Fruit fly (Drosophila melanogaster) whole organism, prepupa: ENCODE measurements around the gene Lerp.
A peak's percentile ranks its signal among the peaks of the same experiment; 100 is the strongest.

Experiments
- CG10669 ChIP-seq: fragments of 200-800 bp; sonication (Bioruptor generic); optimal IDR thresholded peaks from 3 replicates; lab custom pipeline; 2018; ENCODE audit warnings: missing biosample characterization, mild to moderate bottlenecking, missing genetic modification characterization, moderate library complexity
- CG1621 ChIP-seq: fragments of 200-800 bp; sonication (Bioruptor generic); optimal IDR thresholded peaks from 3 replicates; lab custom pipeline; 2018; ENCODE audit warnings: missing biosample characterization, mild to moderate bottlenecking, missing genetic modification characterization
- CG32006 ChIP-seq: fragments of 200-800 bp; sonication (Bioruptor generic); optimal IDR thresholded peaks from 3 replicates; lab custom pipeline; 2017; ENCODE audit warnings: missing biosample characterization, mild to moderate bottlenecking, missing genetic modification characterization
- Eip75B ChIP-seq: fragments of 200-800 bp; sonication (Bioruptor generic); optimal IDR thresholded peaks from 3 replicates; lab custom pipeline; 2016; ENCODE audit warnings: missing biosample characterization, missing genetic modification characterization
- Eip78C ChIP-seq: fragments of 200-800 bp; sonication (Bioruptor generic); peaks from one replicate; lab custom pipeline; 2016; ENCODE audit warnings: missing biosample characterization, missing genetic modification characterization
- Gug ChIP-seq: fragments of 200-800 bp; sonication (Bioruptor generic); IDR thresholded peaks from 2 replicates; pipeline ENCODE4 v1.3.6; 2022; ENCODE audit warnings: missing biosample characterization, missing genetic modification characterization
- esn ChIP-seq: fragments of 200-800 bp; sonication (Bioruptor generic); optimal IDR thresholded peaks from 2 replicates; lab custom pipeline; 2016; ENCODE audit warnings: missing biosample characterization, mild to moderate bottlenecking, missing genetic modification characterization, moderate library complexity
- net ChIP-seq: fragments of 200-800 bp; sonication (Bioruptor generic); optimal IDR thresholded peaks from 3 replicates; lab custom pipeline; 2016; ENCODE audit warnings: missing biosample characterization, missing genetic modification characterization
- pdm3 ChIP-seq: fragments of 200-800 bp; sonication (Bioruptor generic); optimal IDR thresholded peaks from 3 replicates; lab custom pipeline; 2016; ENCODE audit warnings: missing biosample characterization, missing genetic modification characterization
- ss ChIP-seq, 2 experiments: fragments of 200-800 bp; sonication (Bioruptor generic); optimal IDR thresholded peaks; 2 replicates in 1 of 2; 3 replicates in 1 of 2; lab custom pipeline; 2017 to 2018; ENCODE audit warnings: mild to moderate bottlenecking in 2 of 2, missing biosample characterization in 2 of 2, missing genetic modification characterization in 2 of 2, moderate library complexity in 1 of 2
- topi ChIP-seq: fragments of 200-800 bp; sonication (Bioruptor generic); optimal IDR thresholded peaks from 3 replicates; lab custom pipeline; 2016; ENCODE audit warnings: missing biosample characterization, missing genetic modification characterization

DNA sequence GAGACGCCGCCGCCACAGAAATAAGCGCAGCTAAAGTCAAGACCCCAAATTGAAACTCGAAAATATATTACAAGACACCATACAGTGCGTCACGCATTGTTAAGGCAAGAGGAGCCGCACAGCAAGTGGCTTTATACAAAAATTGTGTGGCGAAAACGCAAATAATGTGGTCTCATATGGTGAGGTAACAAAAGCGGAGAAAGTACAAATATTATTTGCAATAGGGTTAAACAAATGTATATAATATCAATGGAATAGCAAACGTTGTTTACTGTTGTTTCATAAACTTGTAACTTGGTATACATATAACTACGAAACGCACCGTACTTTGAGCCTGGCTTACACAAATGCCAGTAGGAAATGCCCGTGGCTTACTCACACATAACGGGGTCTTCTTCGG lies 58.1 kb downstream of the Lerp start:
- no peak for TF ChIP-seq Gug (GFP tag; lab: Robert Waterston, UW)
- peak; percentile 32 for TF ChIP-seq esn (GFP tag; lab: Kevin White, UChicago)
- no peak for TF ChIP-seq net (GFP tag; lab: Kevin White, UChicago)
- peak; percentile 17 for TF ChIP-seq topi
- peak; percentile 62 for TF ChIP-seq CG32006
- TF ChIP-seq ss (GFP tag; optimal IDR thresholded peaks at IDR 0.05; lab: Kevin White, UChicago): no peak
- TF ChIP-seq Eip78C (GFP tag; lab: Kevin White, UChicago): peak; percentile 77
- no peak for TF ChIP-seq CG10669 (GFP tag; lab: Kevin White, UChicago)
- TF ChIP-seq pdm3: peak; percentile 5
- no peak for TF ChIP-seq Eip75B (GFP tag; lab: Kevin White, UChicago)
- TF ChIP-seq CG1621 (tag; lab: Kevin White, UChicago): no peak
